Worm (Caenorhabditis elegans) whole organism, L4/young adult: ENCODE measurements around the gene Y46G5A.7.

ENCODE experiments used
- W03F9.2 ChIP-seq: fragments of 150-350 bp; optimal IDR thresholded peaks from 2 replicates; lab custom pipeline; 2014; ENCODE audit warnings: missing biosample characterization, missing genetic modification characterization
- him-1 ChIP-seq: sonication (generic microtip); optimal IDR thresholded peaks from 2 replicates; lab custom pipeline; 2016; ENCODE audit warnings: missing genotype, missing genetic modification reagents, missing genetic modification characterization, missing compliant biosample characterization

- no peak for TF ChIP-seq W03F9.2 (tag; lab: Kevin White, UChicago)
- no peak for TF ChIP-seq him-1 (tag; lab: Kevin White, UChicago)
Measured at ce11 chrII:12797211-12797794, 41.2 kb upstream of the Y46G5A.7 start.
